Worm (Caenorhabditis elegans) whole organism, L4 larva: ENCODE data around the gene T22E5.6.

Experiments used
- aha-1 ChIP-seq: fragments of 150-350 bp; peaks from one replicate; lab custom pipeline; 2014; ENCODE audit warnings: missing biosample characterization, missing genetic modification characterization
- ama-1 ChIP-seq: fragments of 150-350 bp; optimal IDR thresholded peaks from 2 replicates; lab custom pipeline; 2014; ENCODE audit warnings: inconsistent platforms, mixed read lengths
- daf-8 ChIP-seq: fragments of 200-800 bp; sonication (Bioruptor generic); IDR thresholded peaks from 2 replicates; pipeline ENCODE4 v1.3.6; 2022; ENCODE audit warnings: missing genetic modification characterization, missing compliant biosample characterization
- dmd-9 ChIP-seq: fragments of 200-800 bp; sonication (Bioruptor generic); IDR thresholded peaks from 2 replicates; pipeline ENCODE4 v1.3.6; 2022; ENCODE audit warnings: missing genetic modification reagents, missing genetic modification characterization, missing compliant biosample characterization
- fkh-10 ChIP-seq: fragments of 150-350 bp; optimal IDR thresholded peaks from 2 replicates; lab custom pipeline; 2014; ENCODE audit warnings: missing biosample characterization, missing genetic modification reagents, missing genetic modification characterization
- hlh-30 ChIP-seq: sonication (generic microtip); optimal IDR thresholded peaks from 2 replicates; lab custom pipeline; 2017; ENCODE audit warnings: antibody characterized with exemption, mild to moderate bottlenecking, missing genetic modification characterization, missing compliant biosample characterization; ENCODE audit not compliant: insufficient read depth
- lin-29 ChIP-seq: fragments of 200-800 bp; sonication (Bioruptor generic); IDR thresholded peaks from 2 replicates; pipeline ENCODE4 v1.3.6; 2022; ENCODE audit warnings: missing genetic modification reagents, missing genetic modification characterization, missing compliant biosample characterization
- nhr-28 ChIP-seq: fragments of 150-350 bp; optimal IDR thresholded peaks from 2 replicates; lab custom pipeline; 2014; ENCODE audit warnings: missing biosample characterization, missing genetic modification characterization
- pha-4 ChIP-seq, 2 experiments: fragments of 150-350 bp in 1 of 2; fragments of 200-800 bp in 1 of 2; sonication (Bioruptor generic) in 1 of 2; IDR thresholded peaks in 1 of 2; optimal IDR thresholded peaks in 1 of 2; 2 replicates each; pipeline versions ENCODE4 v1.3.6 to Lab custom; 2014 to 2022; ENCODE audit warnings: missing genetic modification characterization in 2 of 2, missing genetic modification reagents in 2 of 2, missing biosample characterization in 1 of 2, missing compliant biosample characterization in 1 of 2

DNA sequence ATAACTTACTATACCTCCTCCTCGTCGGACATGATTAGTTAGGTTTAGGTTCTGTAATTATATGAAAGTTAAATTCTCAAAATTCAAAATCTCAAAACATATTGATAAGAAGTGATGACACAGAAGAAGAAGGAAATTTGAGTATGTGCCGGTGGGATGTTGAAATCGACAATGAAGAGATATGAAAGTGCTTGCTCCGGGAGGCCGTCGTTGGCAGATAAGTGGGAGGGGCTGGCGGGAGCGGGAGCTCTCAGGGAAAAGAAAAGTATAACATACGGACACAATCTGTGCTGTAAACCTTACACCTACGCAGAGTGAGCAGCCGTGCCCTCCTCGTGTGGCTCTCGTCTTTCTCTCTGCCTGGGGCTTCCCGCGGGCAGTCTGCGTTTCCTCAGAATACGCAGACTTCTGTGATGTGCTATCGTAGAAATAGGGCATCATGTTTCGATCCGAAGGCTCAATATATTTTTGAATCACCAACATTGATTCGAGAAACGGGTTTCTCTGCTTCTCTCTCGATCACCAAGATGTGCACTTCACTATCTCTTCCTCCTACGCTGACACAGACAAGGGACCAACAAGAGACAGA is 5.9 kb downstream of the T22E5.6 start, which contains the start of gene mup-2:
- TF ChIP-seq nhr-28 (no peak), fkh-10 (GFP tag; lab: Kevin White, UChicago) (no peak), lin-29 (no peak), ama-1 (lab: Kevin White, UChicago) (no peak), aha-1 (tag; lab: Kevin White, UChicago) (no peak), pha-4 (GFP tag; IDR thresholded peaks at IDR 0.05; lab: Robert Waterston, UW) (no peak), pha-4 (tag; optimal IDR thresholded peaks at IDR 0.05; lab: Kevin White, UChicago) (no peak), hlh-30 (tag; lab: Kevin White, UChicago) (no peak), dmd-9 (no peak), daf-8 (GFP tag; lab: Robert Waterston, UW) (no peak)
